Fruit fly (Drosophila melanogaster): ENCODE data around the gene CG42505.
A peak's percentile ranks its signal among the peaks of the same experiment; 100 is the strongest.

The CG42505 gene

dm6 chr3R:12010202-12010824, 21.2 kb downstream of the CG42505 start, which contains the start of the genes KLHL18 and GCC185 (continued):
- TF ChIP-seq NfI (GFP tag; optimal IDR thresholded peaks at IDR 0.05) (peak; percentile 62), CG18476 (GFP tag; optimal IDR thresholded peaks at IDR 0.05) (peak; percentile 74), Sin3A (optimal IDR thresholded peaks at IDR 0.05) (peak; percentile 94), so (GFP tag; IDR thresholded peaks at IDR 0.05) (no peak), oc (tag; optimal IDR thresholded peaks at IDR 0.05) (no peak), da (GFP tag; optimal IDR thresholded peaks at IDR 0.05) (no peak), bcd (GFP tag; optimal IDR thresholded peaks at IDR 0.05) (peak; percentile 83), Hr39 (optimal IDR thresholded peaks at IDR 0.05) (no peak), MTF-1 (GFP tag; optimal IDR thresholded peaks at IDR 0.05; ENCODE audit: borderline replicate concordance) (no peak), nmo (GFP tag; optimal IDR thresholded peaks at IDR 0.05) (peak; percentile 91), ERR (GFP tag; optimal IDR thresholded peaks at IDR 0.05) (no peak), CG7839 (tag; optimal IDR thresholded peaks at IDR 0.05) (peak; percentile 76), Taf1 (GFP tag; IDR thresholded peaks at IDR 0.05) (peak; percentile 45; the same call in 1 of the 2 replicates), kni (GFP tag; optimal IDR thresholded peaks at IDR 0.05) (no peak), Doc2 (GFP tag; IDR thresholded peaks at IDR 0.05) (peak; percentile 42; the same call in 1 of the 2 replicates), klu (GFP tag; IDR thresholded peaks at IDR 0.05) (peak; percentile 76; the same call in 1 of the 2 replicates), CG3163 (GFP tag; optimal IDR thresholded peaks at IDR 0.05) (no peak), CG4730 (GFP tag; IDR thresholded peaks at IDR 0.05) (peak; percentile 56; the same call in 1 of the 2 replicates), inv (GFP tag; IDR thresholded peaks at IDR 0.05; ENCODE audit: partially characterized antibody) (peak; percentile 79), CG17612 (GFP tag; IDR thresholded peaks at IDR 0.05) (no peak), prd (optimal IDR thresholded peaks at IDR 0.05) (no peak), prd (GFP tag; IDR thresholded peaks at IDR 0.05) (peak; percentile 89), CG32767 (GFP tag; IDR thresholded peaks at IDR 0.05) (no peak)

- no peak for TF ChIP-seq Doc3 (GFP tag; IDR thresholded peaks at IDR 0.05; ENCODE audit: partially characterized antibody)
- 0 out of 3 replicates have a peak, but pooled peaks have one; percentile 25 for TF ChIP-seq CG11456 (GFP tag; IDR thresholded peaks at IDR 0.05)
- TF ChIP-seq sima (GFP tag; optimal IDR thresholded peaks at IDR 0.05): no peak
- no peak for TF ChIP-seq Hmx (GFP tag; optimal IDR thresholded peaks at IDR 0.05)
- TF ChIP-seq ash1 (GFP tag; optimal IDR thresholded peaks at IDR 0.05): no peak
- TF ChIP-seq eve (GFP tag; optimal IDR thresholded peaks at IDR 0.05): no peak
- TF ChIP-seq Ssrp (tag; optimal IDR thresholded peaks at IDR 0.05): no peak
- no peak for TF ChIP-seq Myb (GFP tag; optimal IDR thresholded peaks at IDR 0.05)
- no peak for TF ChIP-seq oc (tag; optimal IDR thresholded peaks at IDR 0.05)
- no peak for TF ChIP-seq CG1603 (tag; optimal IDR thresholded peaks at IDR 0.05)
- TF ChIP-seq danr (GFP tag; IDR thresholded peaks at IDR 0.05): no peak
- no peak for TF ChIP-seq pum (GFP tag; optimal IDR thresholded peaks at IDR 0.05)
- 0 out of 3 replicates have a peak, but pooled peaks have one; percentile 56 for TF ChIP-seq CG2199 (GFP tag; IDR thresholded peaks at IDR 0.05)
- TF ChIP-seq CG15269 (tag; optimal IDR thresholded peaks at IDR 0.05): no peak
- TF ChIP-seq z (GFP tag; IDR thresholded peaks at IDR 0.05): no peak
- TF ChIP-seq CG17568 (GFP tag; optimal IDR thresholded peaks at IDR 0.05): no peak
- no peak for TF ChIP-seq gsb (GFP tag; IDR thresholded peaks at IDR 0.05)
- TF ChIP-seq CG3163 (GFP tag; optimal IDR thresholded peaks at IDR 0.05): no peak
- TF ChIP-seq br (optimal IDR thresholded peaks at IDR 0.05): no peak
- TF ChIP-seq CG15601 (tag; optimal IDR thresholded peaks at IDR 0.05): no peak
- TF ChIP-seq inv (GFP tag; IDR thresholded peaks at IDR 0.05; ENCODE audit: partially characterized antibody): no peak
- no peak for TF ChIP-seq CG11560 (tag; IDR thresholded peaks at IDR 0.05)
- TF ChIP-seq crol (GFP tag; IDR thresholded peaks at IDR 0.05): peak; percentile 45
- TF ChIP-seq knrl (GFP tag; IDR thresholded peaks at IDR 0.05; ENCODE audit: partially characterized antibody): no peak
- TF ChIP-seq gcm (GFP tag; optimal IDR thresholded peaks at IDR 0.05): peak; percentile 87
- TF ChIP-seq bowl (GFP tag; IDR thresholded peaks at IDR 0.05): 0 out of 2 replicates have a peak, but pooled peaks have one; percentile 12
Measured at dm6 chr3R:12006417-12006816, 25.1 kb downstream of the CG42505 start.

Measured in whole organism, embryonic.